Fruit fly (Drosophila melanogaster): Measurements from ENCODE around the gene CG6980.

CG6980 gene

DNA sequence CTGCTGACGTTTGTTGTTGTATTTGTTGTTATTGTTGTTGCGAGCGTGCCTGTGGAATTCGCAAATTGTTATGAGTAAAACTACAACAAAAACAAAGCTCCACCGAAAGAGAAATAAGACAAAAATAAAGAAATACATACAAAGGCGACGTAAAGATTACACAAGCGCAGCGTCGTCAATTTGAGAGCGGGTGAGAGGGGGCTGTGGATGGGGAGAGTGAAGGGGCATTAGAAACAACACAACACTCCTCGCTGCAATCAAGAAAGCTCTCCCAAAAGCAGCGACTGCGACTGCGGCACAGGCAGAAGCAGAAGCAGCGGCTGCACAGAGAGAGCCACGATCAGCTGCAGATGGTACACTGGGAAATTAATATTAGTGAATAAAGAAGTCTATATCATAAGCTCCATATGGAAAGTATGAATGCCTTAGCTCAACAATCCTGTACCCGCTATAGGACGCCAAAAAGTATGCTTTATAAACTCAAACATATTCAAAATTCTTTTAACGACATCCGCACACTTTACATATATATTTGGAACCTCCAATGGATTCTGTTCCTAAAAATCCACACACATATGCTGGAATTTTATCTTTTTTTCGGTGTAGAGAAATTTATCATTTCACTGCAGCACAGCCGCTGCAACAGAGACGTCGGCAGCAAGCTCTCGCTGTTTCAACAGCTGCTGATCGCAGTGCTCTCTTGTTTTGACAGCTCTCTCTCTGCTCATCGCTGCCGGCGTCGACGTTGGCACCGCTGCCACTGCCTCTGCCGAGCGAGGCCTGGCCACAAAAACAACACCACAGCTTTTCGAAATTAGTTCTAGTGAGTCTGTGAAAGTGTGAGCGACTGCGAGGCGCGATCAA lies 38.7 kb upstream of the CG6980 start, which contains the start of gene CG13631 (continued):
- TF ChIP-seq chinmo (GFP tag; IDR thresholded peaks at IDR 0.05; ENCODE audit: partially characterized antibody) (0 out of 4 replicates have a peak, but pooled peaks have one; percentile 47), CG4820 (GFP tag; optimal IDR thresholded peaks at IDR 0.05) (peak; percentile 97), ab (GFP tag; optimal IDR thresholded peaks at IDR 0.05) (peak; percentile 87), pho (GFP tag; optimal IDR thresholded peaks at IDR 0.05) (peak; percentile 61), CG2116 (GFP tag; optimal IDR thresholded peaks at IDR 0.05) (peak; percentile 68), D (optimal IDR thresholded peaks at IDR 0.05) (no peak), D (GFP tag; optimal IDR thresholded peaks at IDR 0.05) (peak; percentile 98), CG10979 (tag; optimal IDR thresholded peaks at IDR 0.05) (peak; percentile 98), grn (GFP tag; optimal IDR thresholded peaks at IDR 0.05) (peak; percentile 61), yki (optimal IDR thresholded peaks at IDR 0.05) (no peak), Kr (GFP tag; optimal IDR thresholded peaks at IDR 0.05) (no peak), GATAe (GFP tag; conservative IDR thresholded peaks at IDR 0.05) (no peak), eve (GFP tag; optimal IDR thresholded peaks at IDR 0.05) (peak in 1 of 2 experiments; percentile 99), Hr39 (optimal IDR thresholded peaks at IDR 0.05) (no peak), CG17612 (GFP tag; IDR thresholded peaks at IDR 0.05) (peak; percentile 66; the same call in 1 of the 2 replicates), Side (GFP tag; optimal IDR thresholded peaks at IDR 0.05) (peak; percentile 94), CG14965 (GFP tag; optimal IDR thresholded peaks at IDR 0.05; ENCODE audit: borderline replicate concordance) (peak; percentile 70), CG4730 (GFP tag; IDR thresholded peaks at IDR 0.05) (peak; percentile 87), CG17385 (GFP tag; optimal IDR thresholded peaks at IDR 0.05) (peak; percentile 89), CG4360 (GFP tag; IDR thresholded peaks at IDR 0.05) (peak; percentile 55), E2f1 (GFP tag; IDR thresholded peaks at IDR 0.05) (peak; percentile 91), Xbp1 (GFP tag; optimal IDR thresholded peaks at IDR 0.05) (peak; percentile 96), CG15514 (GFP tag; optimal IDR thresholded peaks at IDR 0.05) (peak; percentile 45), Dfd (GFP tag; optimal IDR thresholded peaks at IDR 0.05) (no peak), CG10209 (GFP tag; optimal IDR thresholded peaks at IDR 0.05) (peak; percentile 93), ATbp (GFP tag; optimal IDR thresholded peaks at IDR 0.05) (peak; percentile 97), bcd (GFP tag; optimal IDR thresholded peaks at IDR 0.05) (peak; percentile 96), Nf-YB (GFP tag; optimal IDR thresholded peaks at IDR 0.05) (peak; percentile 80), disco-r (GFP tag; optimal IDR thresholded peaks at IDR 0.05) (peak; percentile 86), Pdp1 (GFP tag; optimal IDR thresholded peaks at IDR 0.05) (peak; percentile 95 to 96), CG8478 (optimal IDR thresholded peaks at IDR 0.05) (no peak), pum (GFP tag; optimal IDR thresholded peaks at IDR 0.05) (peak; percentile 97), HmgD (GFP tag; optimal IDR thresholded peaks at IDR 0.05) (peak; percentile 73), her (GFP tag; optimal IDR thresholded peaks at IDR 0.05) (peak; percentile 86), slbo (GFP tag; IDR thresholded peaks at IDR 0.05) (peak; percentile 60), Lpt (GFP tag; optimal IDR thresholded peaks at IDR 0.05) (no peak), Poxn (GFP tag; IDR thresholded peaks at IDR 0.05) (no peak), CG8944 (GFP tag; optimal IDR thresholded peaks at IDR 0.05) (peak; percentile 94), CG12219 (GFP tag; optimal IDR thresholded peaks at IDR 0.05) (peak; percentile 92), Lim3 (GFP tag; IDR thresholded peaks at IDR 0.05) (peak; percentile 66), Six4 (GFP tag; optimal IDR thresholded peaks at IDR 0.05) (peak; percentile 96), Neu2 (GFP tag; optimal IDR thresholded peaks at IDR 0.05; ENCODE audit: borderline replicate concordance) (no peak), lola (GFP tag; optimal IDR thresholded peaks at IDR 0.05) (peak in 1 of 3 experiments; percentile 96), Dbx (GFP tag; IDR thresholded peaks at IDR 0.05) (no peak), CG1529 (GFP tag; optimal IDR thresholded peaks at IDR 0.05) (peak; percentile 98), Med (GFP tag) (peak; percentile 96), zen2 (GFP tag; IDR thresholded peaks at IDR 0.05; ENCODE audit: partially characterized antibody) (no peak), CG1233 (GFP tag; optimal IDR thresholded peaks at IDR 0.05) (peak; percentile 90), luna (GFP tag; optimal IDR thresholded peaks at IDR 0.05) (no peak), fu2 (GFP tag; optimal IDR thresholded peaks at IDR 0.05) (peak; percentile 64)

Measured in whole organism, embryonic.